Worm (Caenorhabditis elegans) whole organism, L1 larva: ENCODE data around the gene F59A6.10.

Source experiments
- alr-1 ChIP-seq: fragments of 200-800 bp; sonication (Bioruptor generic); optimal IDR thresholded peaks from 2 replicates; lab custom pipeline; 2018; ENCODE audit warnings: borderline replicate concordance, mild to moderate bottlenecking, missing genetic modification characterization, missing compliant biosample characterization
- efl-1 ChIP-seq, 4 experiments: fragments of 150-350 bp; optimal IDR thresholded peaks in 3 of 4; peaks in 1 of 4; 1 replicate in 1 of 4; 2 replicates in 3 of 4; lab custom pipeline; 2014; ENCODE audit warnings: missing biosample characterization in 2 of 4, missing genetic modification characterization in 2 of 4, missing genetic modification reagents in 2 of 4
- nhr-85 ChIP-seq: sonication (generic microtip); peaks from one replicate; lab custom pipeline; 2016; ENCODE audit warnings: missing genetic modification characterization, inconsistent platforms, missing compliant biosample characterization

F59A6.10 gene

DNA sequence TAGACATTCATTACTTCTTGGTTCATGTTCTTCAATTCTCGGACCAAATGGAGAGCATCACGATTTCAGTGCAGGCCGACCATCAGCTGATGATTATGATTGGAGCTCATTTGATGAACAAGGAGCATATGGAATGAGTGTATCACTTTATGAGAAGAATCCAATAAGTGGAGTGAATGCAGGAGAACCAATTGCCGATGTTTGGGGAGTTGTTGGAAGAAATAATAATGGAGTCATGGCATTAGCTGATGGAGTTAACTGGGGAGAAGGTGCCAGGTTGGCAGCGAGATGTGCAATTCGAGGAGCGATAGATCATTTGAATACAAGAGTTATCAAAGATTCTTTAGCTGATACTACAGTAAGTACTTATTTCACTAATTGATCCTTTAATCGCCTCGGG is 47.0 kb downstream of the F59A6.10 start:
- TF ChIP-seq alr-1 (tag; lab: Kevin White, UChicago) (no peak), nhr-85 (tag; lab: Kevin White, UChicago) (no peak), efl-1 (optimal IDR thresholded peaks at IDR 0.05; lab: Kevin White, UChicago) (no peak), efl-1 (GFP tag; optimal IDR thresholded peaks at IDR 0.05 in 1 of 2; lab: Kevin White, UChicago) (peak in 1 of 2 experiments; percentile 93)
